Worm (Caenorhabditis elegans) whole organism, L3 larva: ENCODE measurements around the gene C29F4.3.

Experiments used
- elt-3 ChIP-seq, 3 experiments: fragments of 150-350 bp in 1 of 3; sonication (generic microtip) in 2 of 3; optimal IDR thresholded peaks; 2 replicates in 2 of 3; 4 replicates in 1 of 3; lab custom pipeline; 2014 to 2017; ENCODE audit warnings: missing biosample characterization in 3 of 3, missing genetic modification characterization in 3 of 3
- nhr-12 ChIP-seq: fragments of 150-350 bp; optimal IDR thresholded peaks from 2 replicates; lab custom pipeline; 2014; ENCODE audit warnings: missing biosample characterization, missing genetic modification characterization
- tbx-2 ChIP-seq: sonication (generic microtip); optimal IDR thresholded peaks from 2 replicates; lab custom pipeline; 2016; ENCODE audit warnings: mild to moderate bottlenecking, missing genetic modification characterization, missing compliant biosample characterization

- no peak for TF ChIP-seq elt-3 (tag; optimal IDR thresholded peaks at IDR 0.05; lab: Kevin White, UChicago)
- TF ChIP-seq nhr-12 (tag; lab: Kevin White, UChicago): no peak
- TF ChIP-seq tbx-2 (tag; lab: Kevin White, UChicago): no peak
Observed at ce11 chrIV:11257476-11257875, 33.7 kb upstream of the C29F4.3 start.
